Fruit fly (Drosophila melanogaster) whole organism: ENCODE data around the gene CG14693.

Experiments
- Dll ChIP-seq: fragments of >200 bp; optimal IDR thresholded peaks from 2 replicates; lab custom pipeline; 2017
- pan ChIP-seq: fragments of >200 bp; optimal IDR thresholded peaks from 2 replicates; lab custom pipeline; 2017
- psq ChIP-seq: fragments of >200 bp; optimal IDR thresholded peaks from 2 replicates; lab custom pipeline; 2017
- usp ChIP-seq: fragments of >200 bp; optimal IDR thresholded peaks from 2 replicates; lab custom pipeline; 2017; ENCODE audit warnings: missing biosample characterization, missing genetic modification characterization, mixed read lengths

DNA sequence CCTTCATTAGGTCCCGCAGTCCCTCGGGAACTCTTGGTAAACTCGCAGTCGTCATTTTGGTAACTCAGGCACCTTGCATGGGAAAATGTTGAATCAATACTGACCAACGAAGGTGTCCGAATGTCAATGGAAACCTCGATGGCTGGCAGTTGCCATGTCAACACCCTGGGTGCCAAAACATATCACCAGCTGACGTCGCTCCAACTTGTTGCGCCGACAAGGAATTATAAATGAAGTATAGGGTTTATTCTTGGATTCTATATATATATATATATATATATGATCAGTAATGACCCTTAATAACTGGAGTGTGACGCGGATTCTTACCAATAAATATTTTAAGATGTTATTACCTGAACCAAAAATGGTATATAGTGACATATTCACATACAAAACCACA, 11.0 kb downstream of the CG14693 start, which contains the start of gene CG14692:
- TF ChIP-seq Dll (lab: Kevin White, UChicago): no peak
- TF ChIP-seq pan (lab: Kevin White, UChicago): no peak
- no peak for TF ChIP-seq psq (lab: Kevin White, UChicago)
- no peak for TF ChIP-seq usp
